Worm (Caenorhabditis elegans) whole organism, L3 larva: Measurements from ENCODE around the gene T28D9.16.

Experiments
- aly-2 ChIP-seq: fragments of 150-350 bp; optimal IDR thresholded peaks from 2 replicates; lab custom pipeline; 2014; ENCODE audit warnings: missing biosample characterization, missing genetic modification characterization
- fkh-10 ChIP-seq: sonication (generic microtip); optimal IDR thresholded peaks from 2 replicates; lab custom pipeline; 2017; ENCODE audit warnings: missing biosample characterization, missing genetic modification reagents, missing genetic modification characterization
- jun-1 ChIP-seq: fragments of 150-350 bp; optimal IDR thresholded peaks from 2 replicates; lab custom pipeline; 2014; ENCODE audit warnings: missing biosample characterization, missing genetic modification reagents, missing genetic modification characterization
- mdl-1 ChIP-seq: fragments of 150-350 bp; optimal IDR thresholded peaks from 2 replicates; lab custom pipeline; 2014; ENCODE audit warnings: missing biosample characterization, missing genetic modification characterization
- nhr-28 ChIP-seq: fragments of 150-350 bp; optimal IDR thresholded peaks from 2 replicates; lab custom pipeline; 2014; ENCODE audit warnings: missing biosample characterization, missing genetic modification characterization
- unc-39 ChIP-seq: sonication (generic microtip); optimal IDR thresholded peaks from 4 replicates; lab custom pipeline; 2017; ENCODE audit warnings: missing biosample characterization, missing genetic modification characterization
- unc-62 ChIP-seq: fragments of 150-350 bp; sonication (generic microtip); optimal IDR thresholded peaks from 4 replicates; lab custom pipeline; 2014; ENCODE audit warnings: missing biosample characterization, missing genetic modification reagents, missing genetic modification characterization
- zag-1 ChIP-seq: fragments of 150-350 bp; optimal IDR thresholded peaks from 2 replicates; lab custom pipeline; 2014; ENCODE audit warnings: missing biosample characterization, missing genetic modification characterization

DNA sequence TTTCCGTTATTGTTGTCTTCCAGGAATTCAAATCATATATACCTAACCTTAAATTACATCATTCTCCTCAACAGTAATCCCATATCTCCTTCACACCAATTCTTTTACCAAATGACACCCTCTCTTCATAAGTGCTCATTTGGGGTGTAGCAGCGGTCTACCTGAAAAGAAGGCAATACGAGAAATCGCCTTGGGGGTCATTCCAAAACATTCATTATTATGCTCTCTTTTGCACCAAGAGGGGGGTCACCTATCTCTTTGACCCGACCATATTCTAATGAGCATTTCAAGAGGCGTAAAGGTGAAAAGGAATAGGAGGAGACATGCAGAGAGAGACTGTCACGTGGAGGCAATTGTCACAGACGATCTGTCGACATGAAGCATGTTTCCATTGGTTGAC, 38.6 kb upstream of the T28D9.16 start:
- TF ChIP-seq unc-39 (tag; lab: Kevin White, UChicago) (no peak), aly-2 (no peak), jun-1 (tag; lab: Kevin White, UChicago) (no peak), zag-1 (no peak), unc-62 (no peak), nhr-28 (tag; lab: Kevin White, UChicago) (no peak), fkh-10 (GFP tag; lab: Kevin White, UChicago) (no peak), mdl-1 (tag; lab: Kevin White, UChicago) (no peak)
